Worm (Caenorhabditis elegans) whole organism, young adult: ENCODE measurements around the gene clpp-1.

ENCODE experiments used
- B0261.1 ChIP-seq: sonication (generic microtip); optimal IDR thresholded peaks from 2 replicates; lab custom pipeline; 2016; ENCODE audit warnings: mild to moderate bottlenecking, missing genetic modification characterization, moderate library complexity, missing compliant biosample characterization
- C06A6.2 ChIP-seq: fragments of 200-800 bp; sonication (Bioruptor generic); conservative IDR thresholded peaks from 2 replicates; pipeline ENCODE4 v1.3.6; 2022; ENCODE audit warnings: missing genetic modification characterization, missing compliant biosample characterization
- F10E7.11 ChIP-seq: sonication (generic microtip); optimal IDR thresholded peaks from 2 replicates; lab custom pipeline; 2017; ENCODE audit warnings: mild to moderate bottlenecking, missing genetic modification characterization, moderate library complexity, missing compliant biosample characterization
- F39B2.1 ChIP-seq: fragments of 200-800 bp; sonication (Bioruptor generic); IDR thresholded peaks from 2 replicates; pipeline ENCODE4 v1.3.6; 2022; ENCODE audit warnings: missing genetic modification reagents, missing genetic modification characterization, missing compliant biosample characterization
- F57A8.1 ChIP-seq: fragments of 200-800 bp; sonication (Bioruptor generic); optimal IDR thresholded peaks from 2 replicates; lab custom pipeline; 2018; ENCODE audit warnings: mild to moderate bottlenecking, missing genetic modification characterization, moderate library complexity, missing compliant biosample characterization
- F57C9.4 ChIP-seq: sonication (generic microtip); optimal IDR thresholded peaks from 2 replicates; lab custom pipeline; 2017; ENCODE audit warnings: mild to moderate bottlenecking, missing genetic modification characterization, missing compliant biosample characterization
- T07F8.4 ChIP-seq: sonication (generic microtip); optimal IDR thresholded peaks from 2 replicates; lab custom pipeline; 2016; ENCODE audit warnings: mild to moderate bottlenecking, missing genetic modification characterization, moderate library complexity, missing compliant biosample characterization
- Y56A3A.18 ChIP-seq: fragments of 200-800 bp; sonication (Bioruptor generic); IDR thresholded peaks from 2 replicates; pipeline ENCODE4 v1.3.6; 2022; ENCODE audit warnings: missing genetic modification reagents, missing genetic modification characterization, missing compliant biosample characterization
- aptf-3 ChIP-seq: fragments of 200-800 bp; sonication (Bioruptor generic); IDR thresholded peaks from 2 replicates; pipeline ENCODE4 v1.3.6; 2022; ENCODE audit warnings: missing genetic modification characterization, missing compliant biosample characterization
- attf-3 ChIP-seq: fragments of 200-800 bp; sonication (Bioruptor generic); conservative IDR thresholded peaks from 2 replicates; pipeline ENCODE4 v1.3.6; 2022; ENCODE audit warnings: missing genetic modification reagents, missing genetic modification characterization, missing compliant biosample characterization
- attf-6 ChIP-seq: fragments of 200-800 bp; sonication (Bioruptor generic); IDR thresholded peaks from 2 replicates; pipeline ENCODE4 v1.3.6; 2022; ENCODE audit warnings: missing genetic modification reagents, missing genetic modification characterization, missing compliant biosample characterization
- cebp-1 ChIP-seq, 2 experiments: fragments of 200-800 bp in 1 of 2; sonication (Bioruptor generic) in 1 of 2; sonication (generic microtip) in 1 of 2; IDR thresholded peaks in 1 of 2; optimal IDR thresholded peaks in 1 of 2; 2 replicates each; pipeline versions ENCODE4 v1.3.6 to Lab custom; 2017 to 2022; ENCODE audit warnings: missing compliant biosample characterization in 2 of 2, missing genetic modification characterization in 2 of 2, mild to moderate bottlenecking in 1 of 2, missing genetic modification reagents in 1 of 2, moderate library complexity in 1 of 2
- cebp-2 ChIP-seq: fragments of 200-800 bp; sonication (Bioruptor generic); IDR thresholded peaks from 2 replicates; pipeline ENCODE4 v1.3.6; 2022; ENCODE audit warnings: missing genetic modification characterization, missing compliant biosample characterization
- dpff-1 ChIP-seq: sonication (generic microtip); optimal IDR thresholded peaks from 2 replicates; lab custom pipeline; 2017; ENCODE audit warnings: mild to moderate bottlenecking, missing genetic modification characterization, missing compliant biosample characterization
- egrh-3 ChIP-seq: fragments of 200-800 bp; sonication (Bioruptor generic); IDR thresholded peaks from 2 replicates; pipeline ENCODE4 v1.3.6; 2022; ENCODE audit warnings: missing genetic modification reagents, missing genetic modification characterization, missing compliant biosample characterization
- fkh-3 ChIP-seq: sonication (generic microtip); optimal IDR thresholded peaks from 2 replicates; lab custom pipeline; 2016; ENCODE audit warnings: mild to moderate bottlenecking, missing genetic modification characterization, missing compliant biosample characterization
- hlh-12 ChIP-seq: sonication (generic microtip); optimal IDR thresholded peaks from 2 replicates; lab custom pipeline; 2016; ENCODE audit warnings: missing genetic modification characterization, missing compliant biosample characterization
- lag-1 ChIP-seq: fragments of 200-800 bp; sonication (Bioruptor generic); IDR thresholded peaks from 2 replicates; pipeline ENCODE4 v1.3.6; 2022; ENCODE audit warnings: missing genetic modification reagents, missing genetic modification characterization, missing compliant biosample characterization
- lsl-1 ChIP-seq: fragments of 200-800 bp; sonication (Bioruptor generic); optimal IDR thresholded peaks from 2 replicates; lab custom pipeline; 2018; ENCODE audit warnings: mild to moderate bottlenecking, missing genetic modification characterization, moderate library complexity, missing compliant biosample characterization
- madf-6 ChIP-seq: fragments of 200-800 bp; sonication (Bioruptor generic); IDR thresholded peaks from 2 replicates; pipeline ENCODE4 v1.3.6; 2022; ENCODE audit warnings: missing genetic modification reagents, missing genetic modification characterization, missing compliant biosample characterization
- mel-28 ChIP-seq: sonication (generic microtip); optimal IDR thresholded peaks from 2 replicates; lab custom pipeline; 2016; ENCODE audit warnings: borderline replicate concordance, mild to moderate bottlenecking, missing genetic modification characterization, missing compliant biosample characterization
- nfyb-1 ChIP-seq: fragments of 200-800 bp; sonication (Bioruptor generic); IDR thresholded peaks from 2 replicates; pipeline ENCODE4 v1.3.6; 2022; ENCODE audit warnings: missing genetic modification reagents, missing genetic modification characterization, missing compliant biosample characterization
- nhr-80 ChIP-seq: sonication (generic microtip); optimal IDR thresholded peaks from 2 replicates; lab custom pipeline; 2016; ENCODE audit warnings: missing genetic modification characterization, missing compliant biosample characterization
- pbrm-1 ChIP-seq: fragments of 200-800 bp; sonication (Bioruptor generic); IDR thresholded peaks from 2 replicates; pipeline ENCODE4 v1.3.6; 2022; ENCODE audit warnings: missing genetic modification reagents, missing genetic modification characterization, missing compliant biosample characterization
- rcor-1 ChIP-seq: fragments of 200-800 bp; sonication (Bioruptor generic); IDR thresholded peaks from 2 replicates; pipeline ENCODE4 v1.3.6; 2022; ENCODE audit warnings: missing genetic modification reagents, missing genetic modification characterization, missing compliant biosample characterization
- rpc-1 ChIP-seq, 2 experiments: fragments of 150-350 bp in 1 of 2; sonication (generic microtip) in 1 of 2; optimal IDR thresholded peaks; 2 replicates each; lab custom pipeline; 2014 to 2018; ENCODE audit warnings: missing biosample characterization in 1 of 2, missing genetic modification characterization in 1 of 2, missing genetic modification reagents in 1 of 2, missing genotype in 1 of 2
- snpc-3.4 ChIP-seq: sonication (generic microtip); optimal IDR thresholded peaks from 2 replicates; lab custom pipeline; 2017; ENCODE audit warnings: missing genetic modification characterization, mild to moderate bottlenecking, missing compliant biosample characterization, antibody characterized with exemption, moderate library complexity, missing genotype, missing genetic modification reagents
- tbp1 ChIP-seq: fragments of 200-800 bp; sonication (Bioruptor generic); optimal IDR thresholded peaks from 2 replicates; lab custom pipeline; 2018; ENCODE audit warnings: mild to moderate bottlenecking, missing genetic modification characterization, missing compliant biosample characterization
- zfh-2 ChIP-seq: fragments of 200-800 bp; sonication (Bioruptor generic); conservative IDR thresholded peaks from 2 replicates; pipeline ENCODE4 v1.3.6; 2022; ENCODE audit warnings: missing genetic modification reagents, missing genetic modification characterization, missing compliant biosample characterization
- ztf-26 ChIP-seq: sonication (generic microtip); optimal IDR thresholded peaks from 2 replicates; lab custom pipeline; 2017; ENCODE audit warnings: missing genetic modification characterization, missing compliant biosample characterization

clpp-1 gene

ce11 chrII:10349915-10350314, 47.3 kb upstream of the clpp-1 start, which contains the start of gene stip-1:
stip-1 (minus strand) TSS chrII:10350012.
- TF ChIP-seq nfyb-1 = no peak
- no peak for TF ChIP-seq B0261.1 (tag; lab: Kevin White, UChicago)
- TF ChIP-seq dpff-1 (tag; lab: Kevin White, UChicago) = no peak
- no peak for TF ChIP-seq Y56A3A.18 (GFP tag; lab: Robert Waterston, UW)
- TF ChIP-seq rcor-1 = no peak
- no peak for TF ChIP-seq pbrm-1 (GFP tag; lab: Robert Waterston, UW)
- no peak for TF ChIP-seq cebp-1 (GFP tag; IDR thresholded peaks at IDR 0.05; lab: Robert Waterston, UW)
- peak; percentile 48 for TF ChIP-seq cebp-1 (tag; optimal IDR thresholded peaks at IDR 0.05; lab: Kevin White, UChicago)
- TF ChIP-seq ztf-26 (tag; lab: Kevin White, UChicago) = no peak
- no peak for TF ChIP-seq hlh-12 (tag; lab: Kevin White, UChicago)
- TF ChIP-seq, all 124 proteins: peak for 1

- peak; percentile 37; the same call in 1 of the 2 replicates for TF ChIP-seq madf-6 (GFP tag; lab: Robert Waterston, UW)
- TF ChIP-seq F39B2.1 (GFP tag; lab: Robert Waterston, UW) = no peak
- TF ChIP-seq cebp-1 (GFP tag; IDR thresholded peaks at IDR 0.05; lab: Robert Waterston, UW) = no peak
- TF ChIP-seq cebp-1 (tag; optimal IDR thresholded peaks at IDR 0.05; lab: Kevin White, UChicago) = peak; percentile 53
These were observed 43.4 kb upstream of the clpp-1 start, which contains the start of gene C07E3.10 for ce11 chrII:10346075-10346474. C07E3.10 (plus strand) TSS chrII:10346375.

- TF ChIP-seq attf-3 (GFP tag; lab: Robert Waterston, UW) = no peak
- TF ChIP-seq T07F8.4 (tag; lab: Kevin White, UChicago) = no peak
- no peak for TF ChIP-seq nhr-80 (tag; lab: Kevin White, UChicago)
- no peak for TF ChIP-seq attf-6
- no peak for TF ChIP-seq cebp-2 (GFP tag; lab: Robert Waterston, UW)
- no peak for TF ChIP-seq F39B2.1 (GFP tag; lab: Robert Waterston, UW)
- TF ChIP-seq F57C9.4 (tag; lab: Kevin White, UChicago) = no peak
- no peak for TF ChIP-seq lag-1 (GFP tag; lab: Robert Waterston, UW)
- no peak for TF ChIP-seq mel-28 (tag; lab: Kevin White, UChicago)
- TF ChIP-seq dpff-1 (tag; lab: Kevin White, UChicago) = no peak
- TF ChIP-seq snpc-3.4 (tag; lab: Kevin White, UChicago) = no peak
- TF ChIP-seq C06A6.2 = no peak
- no peak for TF ChIP-seq hlh-12 (tag; lab: Kevin White, UChicago)
These were observed 42.4 kb upstream of the clpp-1 start, which contains the start of gene pro-2 for ce11 chrII:10345012-10345411. pro-2 (minus strand) TSS chrII:10345112.

- TF ChIP-seq F39B2.1 (GFP tag; lab: Robert Waterston, UW) (no peak), F57A8.1 (GFP tag; lab: Kevin White, UChicago) (no peak), tbp1 (GFP tag; lab: Kevin White, UChicago) (no peak), F10E7.11 (tag; lab: Kevin White, UChicago) (no peak), rpc-1 (optimal IDR thresholded peaks at IDR 0.05; lab: Kevin White, UChicago) (no peak), rpc-1 (tag; optimal IDR thresholded peaks at IDR 0.05; lab: Kevin White, UChicago) (no peak), zfh-2 (GFP tag; lab: Robert Waterston, UW) (no peak), aptf-3 (no peak), lsl-1 (no peak), fkh-3 (tag; lab: Kevin White, UChicago) (no peak)
These were observed 27.1 kb upstream of the clpp-1 start for ce11 chrII:10329754-10330153.

ce11 chrII:10325615-10326232, 23.1 kb upstream of the clpp-1 start, which contains the start of gene appg-1:
appg-1 (plus strand) TSS chrII:10326041.
- no peak for TF ChIP-seq F57C9.4 (tag; lab: Kevin White, UChicago)
- peak; percentile 87 for TF ChIP-seq zfh-2 (GFP tag; lab: Robert Waterston, UW)
- TF ChIP-seq egrh-3 = peak; percentile 76; the same call in 1 of the 2 replicates
